Worm (Caenorhabditis elegans) whole organism, late embryonic: ENCODE results near the gene C07E3.9.

Experiments used
- F13H6.1 ChIP-seq: sonication (generic microtip); optimal IDR thresholded peaks from 2 replicates; lab custom pipeline; 2016; ENCODE audit warnings: missing genetic modification characterization, missing compliant biosample characterization
- K02D7.2 ChIP-seq: sonication (generic microtip); optimal IDR thresholded peaks from 2 replicates; lab custom pipeline; 2017; ENCODE audit warnings: mild to moderate bottlenecking, missing genetic modification characterization, missing compliant biosample characterization
- K09A11.1 ChIP-seq: sonication (generic microtip); optimal IDR thresholded peaks from 2 replicates; lab custom pipeline; 2017; ENCODE audit warnings: antibody characterized with exemption, mild to moderate bottlenecking, missing genetic modification characterization, missing compliant biosample characterization; ENCODE audit not compliant: insufficient read depth
- T23F11.4 ChIP-seq: fragments of 200-800 bp; sonication (Bioruptor generic); optimal IDR thresholded peaks from 2 replicates; lab custom pipeline; 2018; ENCODE audit warnings: mild to moderate bottlenecking, missing genetic modification characterization, missing compliant biosample characterization
- ahr-1 ChIP-seq: sonication (generic microtip); optimal IDR thresholded peaks from 2 replicates; lab custom pipeline; 2016; ENCODE audit warnings: missing genetic modification characterization, missing compliant biosample characterization
- ama-1 ChIP-seq: fragments of 150-350 bp; optimal IDR thresholded peaks from 2 replicates; lab custom pipeline; 2014
- ceh-19 ChIP-seq: fragments of 200-800 bp; sonication (Bioruptor generic); optimal IDR thresholded peaks from 2 replicates; lab custom pipeline; 2018; ENCODE audit warnings: mild to moderate bottlenecking, missing genetic modification characterization, missing compliant biosample characterization
- ceh-2 ChIP-seq: sonication (generic microtip); optimal IDR thresholded peaks from 2 replicates; lab custom pipeline; 2016; ENCODE audit warnings: missing genotype, missing genetic modification characterization, missing compliant biosample characterization
- ceh-22 ChIP-seq: sonication (generic microtip); optimal IDR thresholded peaks from 2 replicates; lab custom pipeline; 2017; ENCODE audit warnings: missing biosample characterization, missing genetic modification characterization
- ceh-24 ChIP-seq: sonication (generic microtip); optimal IDR thresholded peaks from 2 replicates; lab custom pipeline; 2016; ENCODE audit warnings: mild to moderate bottlenecking, missing genetic modification characterization, missing compliant biosample characterization
- ceh-30 ChIP-seq: fragments of 150-350 bp; optimal IDR thresholded peaks from 2 replicates; lab custom pipeline; 2014; ENCODE audit warnings: missing biosample characterization, missing genetic modification characterization
- ceh-31 ChIP-seq: sonication (generic microtip); optimal IDR thresholded peaks from 2 replicates; lab custom pipeline; 2016; ENCODE audit warnings: missing genetic modification characterization, missing compliant biosample characterization
- ceh-34 ChIP-seq: sonication (generic microtip); optimal IDR thresholded peaks from 2 replicates; lab custom pipeline; 2016; ENCODE audit warnings: mild to moderate bottlenecking, missing genetic modification characterization, missing compliant biosample characterization
- ceh-45 ChIP-seq: fragments of 200-800 bp; sonication (Bioruptor generic); IDR thresholded peaks from 2 replicates; pipeline ENCODE4 v1.3.6; 2022; ENCODE audit warnings: missing genetic modification reagents, missing genetic modification characterization, missing compliant biosample characterization
- ceh-48 ChIP-seq: sonication (generic microtip); optimal IDR thresholded peaks from 2 replicates; lab custom pipeline; 2016; ENCODE audit warnings: missing genetic modification characterization, inconsistent platforms, missing compliant biosample characterization
- ceh-6 ChIP-seq: fragments of 200-800 bp; sonication (Bioruptor generic); optimal IDR thresholded peaks from 2 replicates; lab custom pipeline; 2018; ENCODE audit warnings: mild to moderate bottlenecking, missing genetic modification characterization, missing compliant biosample characterization
- ceh-9 ChIP-seq: sonication (generic microtip); optimal IDR thresholded peaks from 2 replicates; lab custom pipeline; 2016; ENCODE audit warnings: mild to moderate bottlenecking, missing genetic modification characterization, inconsistent platforms, missing compliant biosample characterization
- che-1 ChIP-seq: sonication (generic microtip); optimal IDR thresholded peaks from 2 replicates; lab custom pipeline; 2016; ENCODE audit warnings: mild to moderate bottlenecking, missing genetic modification characterization, missing compliant biosample characterization
- dve-1 ChIP-seq: sonication (generic microtip); optimal IDR thresholded peaks from 2 replicates; lab custom pipeline; 2017; ENCODE audit warnings: antibody characterized with exemption, mild to moderate bottlenecking, missing genetic modification characterization, missing compliant biosample characterization
- elt-2 ChIP-seq: sonication (generic microtip); optimal IDR thresholded peaks from 2 replicates; lab custom pipeline; 2016; ENCODE audit warnings: missing genetic modification reagents, missing genetic modification characterization, missing compliant biosample characterization
- elt-4 ChIP-seq: sonication (generic microtip); optimal IDR thresholded peaks from 2 replicates; lab custom pipeline; 2016; ENCODE audit warnings: missing genetic modification characterization, missing compliant biosample characterization
- ets-4 ChIP-seq: sonication (generic microtip); optimal IDR thresholded peaks from 2 replicates; lab custom pipeline; 2016; ENCODE audit warnings: missing genetic modification characterization, missing compliant biosample characterization
- eyg-1 ChIP-seq: sonication (generic microtip); optimal IDR thresholded peaks from 2 replicates; lab custom pipeline; 2016; ENCODE audit warnings: missing genotype, missing genetic modification characterization, missing compliant biosample characterization
- fax-1 ChIP-seq: sonication (generic microtip); optimal IDR thresholded peaks from 2 replicates; lab custom pipeline; 2016; ENCODE audit warnings: missing genotype, missing genetic modification characterization, missing compliant biosample characterization
- gmeb-2 ChIP-seq: sonication (generic microtip); optimal IDR thresholded peaks from 2 replicates; lab custom pipeline; 2016; ENCODE audit warnings: missing genetic modification characterization, inconsistent platforms, missing compliant biosample characterization
- hlh-13 ChIP-seq: fragments of 200-800 bp; sonication (Bioruptor generic); optimal IDR thresholded peaks from 2 replicates; lab custom pipeline; 2018; ENCODE audit warnings: mild to moderate bottlenecking, missing genetic modification characterization, missing compliant biosample characterization
- hlh-15 ChIP-seq: sonication (generic microtip); optimal IDR thresholded peaks from 2 replicates; lab custom pipeline; 2016; ENCODE audit warnings: missing genetic modification characterization, missing compliant biosample characterization
- hlh-30 ChIP-seq: sonication (generic microtip); optimal IDR thresholded peaks from 2 replicates; lab custom pipeline; 2017; ENCODE audit warnings: antibody characterized with exemption, missing genetic modification characterization, missing compliant biosample characterization; ENCODE audit not compliant: insufficient read depth
- hlh-8 ChIP-seq: sonication (generic microtip); optimal IDR thresholded peaks from 2 replicates; lab custom pipeline; 2016; ENCODE audit warnings: missing genotype, missing genetic modification characterization, missing compliant biosample characterization
- lim-6 ChIP-seq: sonication (generic microtip); optimal IDR thresholded peaks from 2 replicates; lab custom pipeline; 2016; ENCODE audit warnings: missing genetic modification characterization, missing compliant biosample characterization
- madf-2 ChIP-seq: sonication (generic microtip); optimal IDR thresholded peaks from 2 replicates; lab custom pipeline; 2017; ENCODE audit warnings: missing genetic modification characterization, missing compliant biosample characterization
- mec-3 ChIP-seq: sonication (generic microtip); optimal IDR thresholded peaks from 2 replicates; lab custom pipeline; 2016; ENCODE audit warnings: borderline replicate concordance, missing genetic modification characterization, missing compliant biosample characterization
- nfya-1 ChIP-seq: sonication (generic microtip); optimal IDR thresholded peaks from 2 replicates; lab custom pipeline; 2017; ENCODE audit warnings: missing genetic modification characterization, mild to moderate bottlenecking, missing compliant biosample characterization, antibody characterized with exemption, moderate library complexity
- nhr-11 ChIP-seq: fragments of 150-350 bp; optimal IDR thresholded peaks from 2 replicates; lab custom pipeline; 2014; ENCODE audit warnings: missing biosample characterization, missing genetic modification characterization
- nhr-232 ChIP-seq: sonication (generic microtip); optimal IDR thresholded peaks from 2 replicates; lab custom pipeline; 2016; ENCODE audit warnings: missing genetic modification characterization, missing compliant biosample characterization
- npax-4 ChIP-seq: sonication (generic microtip); optimal IDR thresholded peaks from 2 replicates; lab custom pipeline; 2016; ENCODE audit warnings: missing genetic modification characterization, missing compliant biosample characterization
- pag-3 ChIP-seq: sonication (generic microtip); optimal IDR thresholded peaks from 2 replicates; lab custom pipeline; 2016; ENCODE audit warnings: missing compliant biosample characterization, missing genetic modification characterization, borderline replicate concordance
- pat-9 ChIP-seq: fragments of 200-800 bp; sonication (Bioruptor generic); optimal IDR thresholded peaks from 2 replicates; lab custom pipeline; 2018; ENCODE audit warnings: mild to moderate bottlenecking, missing genetic modification characterization, moderate library complexity, missing compliant biosample characterization
- pha-2 ChIP-seq: sonication (generic microtip); optimal IDR thresholded peaks from 2 replicates; lab custom pipeline; 2017; ENCODE audit warnings: mild to moderate bottlenecking, missing genetic modification characterization, missing compliant biosample characterization
- pha-4 ChIP-seq: fragments of 150-350 bp; optimal IDR thresholded peaks from 2 replicates; lab custom pipeline; 2018; ENCODE audit warnings: missing biosample characterization, missing genetic modification reagents, missing genetic modification characterization
- rnt-1 ChIP-seq: sonication (generic microtip); optimal IDR thresholded peaks from 2 replicates; lab custom pipeline; 2016; ENCODE audit warnings: missing genetic modification characterization, missing compliant biosample characterization
- sdc-2 ChIP-seq: sonication (generic microtip); optimal IDR thresholded peaks from 2 replicates; lab custom pipeline; 2016; ENCODE audit warnings: missing genotype, missing genetic modification characterization, missing compliant biosample characterization
- syd-9 ChIP-seq: sonication (generic microtip); optimal IDR thresholded peaks from 2 replicates; lab custom pipeline; 2016; ENCODE audit warnings: mild to moderate bottlenecking, missing genetic modification characterization, moderate library complexity, missing compliant biosample characterization
- tbx-2 ChIP-seq: sonication (generic microtip); optimal IDR thresholded peaks from 2 replicates; lab custom pipeline; 2016; ENCODE audit warnings: missing genetic modification characterization, missing compliant biosample characterization
- tbx-7 ChIP-seq: sonication (generic microtip); optimal IDR thresholded peaks from 2 replicates; lab custom pipeline; 2016; ENCODE audit warnings: missing genotype, missing genetic modification characterization, missing compliant biosample characterization
- ttx-3 ChIP-seq: sonication (generic microtip); optimal IDR thresholded peaks from 2 replicates; lab custom pipeline; 2016; ENCODE audit warnings: missing genetic modification reagents, missing genetic modification characterization, missing compliant biosample characterization
- unc-3 ChIP-seq, 2 experiments: fragments of 200-800 bp in 1 of 2; sonication (Bioruptor generic) in 1 of 2; sonication (generic microtip) in 1 of 2; conservative IDR thresholded peaks in 1 of 2; optimal IDR thresholded peaks in 1 of 2; 2 replicates each; pipeline versions ENCODE4 v1.3.6 to Lab custom; 2016 to 2022; ENCODE audit warnings: missing compliant biosample characterization in 2 of 2, missing genetic modification characterization in 2 of 2, missing genetic modification reagents in 1 of 2
- unc-42 ChIP-seq: sonication (generic microtip); optimal IDR thresholded peaks from 2 replicates; lab custom pipeline; 2016; ENCODE audit warnings: missing genotype, missing genetic modification characterization, missing compliant biosample characterization
- unc-86 ChIP-seq: sonication (generic microtip); optimal IDR thresholded peaks from 2 replicates; lab custom pipeline; 2016; ENCODE audit warnings: missing genetic modification characterization, missing compliant biosample characterization
- zip-5 ChIP-seq: sonication (generic microtip); optimal IDR thresholded peaks from 2 replicates; lab custom pipeline; 2016; ENCODE audit warnings: missing genetic modification characterization, missing compliant biosample characterization
- ztf-16 ChIP-seq: sonication (generic microtip); optimal IDR thresholded peaks from 2 replicates; lab custom pipeline; 2017; ENCODE audit warnings: missing genetic modification characterization, missing compliant biosample characterization

C07E3.9 gene

ce11 chrII:10350487-10350886, at the start of gene C07E3.9:
Gene C07E3.9, plus strand, starts transcription at chrII:10350756.
- TF ChIP-seq F13H6.1 (tag; lab: Kevin White, UChicago) (no peak), unc-42 (tag; lab: Kevin White, UChicago) (peak; percentile 66)

ce11 chrII:10300954-10301353, 49.6 kb upstream of the C07E3.9 start, which contains the start of gene mdt-22:
Gene mdt-22, plus strand, starts transcription at chrII:10301216.
- no peak for TF ChIP-seq ceh-9
- TF ChIP-seq ceh-45 (GFP tag; lab: Robert Waterston, UW): no peak
- TF ChIP-seq rnt-1 (tag; lab: Kevin White, UChicago): no peak
- no peak for TF ChIP-seq ama-1 (lab: Kevin White, UChicago)
- peak; percentile 9 for TF ChIP-seq ceh-24
- no peak for TF ChIP-seq ttx-3 (tag; lab: Kevin White, UChicago)
- no peak for TF ChIP-seq F13H6.1 (tag; lab: Kevin White, UChicago)
- TF ChIP-seq hlh-30: no peak
- no peak for TF ChIP-seq pha-4
- TF ChIP-seq sdc-2 (tag; lab: Kevin White, UChicago): no peak
- TF ChIP-seq ztf-16 (tag; lab: Kevin White, UChicago): no peak
- peak; percentile 22 for TF ChIP-seq elt-2 (tag; lab: Kevin White, UChicago)
- no peak for TF ChIP-seq ceh-22 (tag; lab: Kevin White, UChicago)
- TF ChIP-seq hlh-15 (tag; lab: Kevin White, UChicago): no peak
- TF ChIP-seq ceh-34 (tag; lab: Kevin White, UChicago): peak; percentile 35
- no peak for TF ChIP-seq syd-9
- TF ChIP-seq npax-4 (tag; lab: Kevin White, UChicago): no peak
- TF ChIP-seq elt-4 (tag; lab: Kevin White, UChicago): no peak
- TF ChIP-seq nhr-11 (tag; lab: Kevin White, UChicago): no peak
- TF ChIP-seq ceh-19: no peak
- no peak for TF ChIP-seq madf-2 (tag; lab: Kevin White, UChicago)
- peak; percentile 4 for TF ChIP-seq ceh-2 (tag; lab: Kevin White, UChicago)
- no peak; the same call in 1 of the 2 replicates for TF ChIP-seq unc-3 (GFP tag; conservative IDR thresholded peaks at IDR 0.05; lab: Robert Waterston, UW)
- no peak for TF ChIP-seq unc-3 (tag; optimal IDR thresholded peaks at IDR 0.05; lab: Kevin White, UChicago)
- peak; percentile 13 for TF ChIP-seq pha-2 (tag; lab: Kevin White, UChicago)
- no peak for TF ChIP-seq hlh-13 (GFP tag; lab: Kevin White, UChicago)
- TF ChIP-seq T23F11.4: no peak
- TF ChIP-seq ceh-48 (tag; lab: Kevin White, UChicago): peak; percentile 7
- no peak for TF ChIP-seq fax-1 (tag; lab: Kevin White, UChicago)
- no peak for TF ChIP-seq zip-5
- TF ChIP-seq pat-9 (tag; lab: Kevin White, UChicago): peak; percentile 45
- no peak for TF ChIP-seq K02D7.2
- TF ChIP-seq ets-4 (tag; lab: Kevin White, UChicago): peak; percentile 13
- no peak for TF ChIP-seq lim-6 (tag; lab: Kevin White, UChicago)
- no peak for TF ChIP-seq pag-3 (tag; lab: Kevin White, UChicago)
- no peak for TF ChIP-seq unc-86 (tag; lab: Kevin White, UChicago)
- no peak for TF ChIP-seq K09A11.1 (tag; lab: Kevin White, UChicago)
- TF ChIP-seq ahr-1 (tag; lab: Kevin White, UChicago): no peak
- no peak for TF ChIP-seq che-1 (tag; lab: Kevin White, UChicago)
- TF ChIP-seq ceh-6 (GFP tag; lab: Kevin White, UChicago): no peak
- no peak for TF ChIP-seq hlh-8 (tag; lab: Kevin White, UChicago)
- TF ChIP-seq eyg-1 (tag; lab: Kevin White, UChicago): no peak
- TF ChIP-seq ceh-30 (tag; lab: Kevin White, UChicago): peak; percentile 34
- no peak for TF ChIP-seq tbx-7
- no peak for TF ChIP-seq dve-1
- TF ChIP-seq ceh-31 (tag; lab: Kevin White, UChicago): peak; percentile 10
- TF ChIP-seq nfya-1: peak; percentile 76
- no peak for TF ChIP-seq gmeb-2 (tag; lab: Kevin White, UChicago)
- TF ChIP-seq nhr-232 (tag; lab: Kevin White, UChicago): no peak
- TF ChIP-seq tbx-2 (tag; lab: Kevin White, UChicago): peak; percentile 62
- TF ChIP-seq mec-3: no peak
